Worm (Caenorhabditis elegans) whole organism, L3 larva: ENCODE data around the gene C54C6.11.
A peak's percentile ranks its signal among the peaks of the same experiment; 100 is the strongest.

Experiments used
- R02D3.7 ChIP-seq: fragments of 150-350 bp; optimal IDR thresholded peaks from 2 replicates; lab custom pipeline; 2014; ENCODE audit warnings: missing biosample characterization, missing genetic modification characterization
- aly-2 ChIP-seq: fragments of 150-350 bp; optimal IDR thresholded peaks from 2 replicates; lab custom pipeline; 2014; ENCODE audit warnings: missing biosample characterization, missing genetic modification characterization
- ama-1 ChIP-seq: fragments of 150-350 bp; optimal IDR thresholded peaks from 2 replicates; lab custom pipeline; 2018
- egl-27 ChIP-seq: sonication (generic microtip); optimal IDR thresholded peaks from 4 replicates; lab custom pipeline; 2017; ENCODE audit warnings: missing biosample characterization, missing genetic modification reagents, missing genetic modification characterization
- egl-5 ChIP-seq: fragments of 150-350 bp; optimal IDR thresholded peaks from 2 replicates; lab custom pipeline; 2017; ENCODE audit warnings: missing biosample characterization, missing genetic modification reagents, missing genetic modification characterization, inconsistent platforms
- eor-1 ChIP-seq, 2 experiments: fragments of 150-350 bp; optimal IDR thresholded peaks; 2 replicates each; lab custom pipeline; 2014 to 2018; ENCODE audit warnings: missing biosample characterization in 2 of 2, missing genetic modification characterization in 2 of 2
- fkh-2 ChIP-seq: fragments of 150-350 bp; optimal IDR thresholded peaks from 2 replicates; lab custom pipeline; 2014; ENCODE audit warnings: missing biosample characterization, missing genetic modification reagents, missing genetic modification characterization
- hmg-11 ChIP-seq: sonication (generic microtip); optimal IDR thresholded peaks from 2 replicates; lab custom pipeline; 2016; ENCODE audit warnings: missing genetic modification characterization, missing compliant biosample characterization
- jun-1 ChIP-seq: fragments of 150-350 bp; optimal IDR thresholded peaks from 2 replicates; lab custom pipeline; 2014; ENCODE audit warnings: missing biosample characterization, missing genetic modification reagents, missing genetic modification characterization
- lin-15B ChIP-seq: fragments of 150-350 bp; optimal IDR thresholded peaks from 2 replicates; lab custom pipeline; 2014; ENCODE audit warnings: missing biosample characterization, missing genetic modification characterization
- lin-39 ChIP-seq: fragments of 150-350 bp; optimal IDR thresholded peaks from 2 replicates; lab custom pipeline; 2018; ENCODE audit warnings: missing biosample characterization, missing genetic modification reagents, missing genetic modification characterization
- lsy-12 ChIP-seq: sonication (generic microtip); optimal IDR thresholded peaks from 2 replicates; lab custom pipeline; 2016; ENCODE audit warnings: mild to moderate bottlenecking, missing genetic modification characterization, missing compliant biosample characterization
- mml-1 ChIP-seq: fragments of 150-350 bp; sonication (generic microtip); optimal IDR thresholded peaks from 3 replicates; lab custom pipeline; 2014; ENCODE audit warnings: missing biosample characterization, missing genetic modification characterization
- nfya-1 ChIP-seq: sonication (generic microtip); optimal IDR thresholded peaks from 2 replicates; lab custom pipeline; 2017; ENCODE audit warnings: missing genetic modification characterization, mild to moderate bottlenecking, missing compliant biosample characterization, antibody characterized with exemption, moderate library complexity; ENCODE audit not compliant: insufficient read depth
- nhr-43 ChIP-seq: sonication (generic microtip); optimal IDR thresholded peaks from 2 replicates; lab custom pipeline; 2016; ENCODE audit warnings: mild to moderate bottlenecking, missing genetic modification characterization, missing compliant biosample characterization; ENCODE audit not compliant: poor library complexity, severe bottlenecking
- nhr-67 ChIP-seq: fragments of 150-350 bp; optimal IDR thresholded peaks from 2 replicates; lab custom pipeline; 2014; ENCODE audit warnings: missing biosample characterization, missing genetic modification characterization
- nhr-77 ChIP-seq: fragments of 150-350 bp; optimal IDR thresholded peaks from 2 replicates; lab custom pipeline; 2014; ENCODE audit warnings: missing biosample characterization, missing genetic modification characterization
- pqm-1 ChIP-seq: fragments of 150-350 bp; optimal IDR thresholded peaks from 2 replicates; lab custom pipeline; 2017; ENCODE audit warnings: missing biosample characterization, missing genetic modification characterization, inconsistent platforms
- sea-2 ChIP-seq: fragments of 150-350 bp; sonication (generic microtip); optimal IDR thresholded peaks from 4 replicates; lab custom pipeline; 2014; ENCODE audit warnings: missing biosample characterization, missing genetic modification reagents, missing genetic modification characterization

Gene C54C6.11

ce11 chrIII:3583341-3583740, 35.2 kb downstream of the C54C6.11 start:
- TF ChIP-seq hmg-11 (peak; percentile 16), R02D3.7 (tag; lab: Kevin White, UChicago) (no peak), nhr-43 (tag; lab: Kevin White, UChicago) (no peak)

DNA sequence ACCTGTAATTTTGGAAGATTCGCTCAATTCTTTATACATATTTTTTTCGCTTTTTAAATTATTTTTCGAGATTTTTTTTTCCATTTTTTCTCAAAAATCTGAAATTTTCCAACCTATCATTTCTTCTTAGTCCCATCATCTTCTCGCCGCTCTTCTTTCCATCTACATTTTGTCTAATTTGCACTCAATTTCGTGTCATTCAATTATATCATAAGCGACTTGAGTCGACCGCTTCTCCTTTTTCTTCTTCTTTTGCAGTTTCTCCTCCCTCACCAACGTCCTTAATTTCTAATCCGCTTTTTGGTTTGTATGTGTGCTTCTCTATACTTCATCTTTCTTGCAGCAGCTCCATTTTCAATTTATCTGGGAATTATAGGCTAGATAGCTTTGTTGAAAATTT, 40.1 kb downstream of the C54C6.11 start:
- no peak for TF ChIP-seq nhr-77
- TF ChIP-seq egl-27 (tag; lab: Kevin White, UChicago) = no peak
- TF ChIP-seq hmg-11 = no peak
- no peak for TF ChIP-seq pqm-1 (tag; lab: Kevin White, UChicago)
- no peak for TF ChIP-seq aly-2 (tag; lab: Kevin White, UChicago)
- TF ChIP-seq jun-1 = no peak
- TF ChIP-seq sea-2 (GFP tag; lab: Kevin White, UChicago) = no peak
- TF ChIP-seq lsy-12 (tag; lab: Kevin White, UChicago) = no peak
- TF ChIP-seq lin-15B (tag; lab: Kevin White, UChicago) = no peak
- no peak for TF ChIP-seq fkh-2 (tag; lab: Kevin White, UChicago)
- TF ChIP-seq nhr-43 (tag; lab: Kevin White, UChicago) = no peak

DNA sequence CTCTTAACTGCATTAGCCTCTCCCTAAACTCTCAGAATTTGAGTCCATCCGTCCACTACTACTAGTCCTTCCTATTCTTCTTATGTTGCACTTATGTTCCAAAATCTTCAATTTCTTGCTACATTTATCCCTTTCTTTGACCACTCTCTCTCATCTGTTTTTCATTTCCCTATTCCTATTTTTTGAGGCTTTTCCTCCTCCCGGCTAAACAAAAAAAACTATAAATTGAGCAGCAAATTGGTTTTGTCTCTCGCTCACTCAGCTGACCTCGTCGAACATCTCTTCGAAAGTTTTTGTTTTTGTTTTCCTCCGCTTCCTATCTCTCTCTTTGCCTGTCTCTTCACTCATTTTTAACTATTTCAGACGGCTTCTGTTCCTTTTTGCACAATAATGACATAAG, 42.2 kb downstream of the C54C6.11 start, which contains the start of gene ptp-1:
TSS of gene ptp-1 (plus strand) at position 358 of the 400 bp plus-strand sequence.
- TF ChIP-seq mml-1 (tag; lab: Kevin White, UChicago) (no peak), egl-5 (tag; lab: Kevin White, UChicago) (peak; percentile 70), nhr-67 (tag; lab: Kevin White, UChicago) (no peak), egl-27 (tag; lab: Kevin White, UChicago) (no peak)

DNA sequence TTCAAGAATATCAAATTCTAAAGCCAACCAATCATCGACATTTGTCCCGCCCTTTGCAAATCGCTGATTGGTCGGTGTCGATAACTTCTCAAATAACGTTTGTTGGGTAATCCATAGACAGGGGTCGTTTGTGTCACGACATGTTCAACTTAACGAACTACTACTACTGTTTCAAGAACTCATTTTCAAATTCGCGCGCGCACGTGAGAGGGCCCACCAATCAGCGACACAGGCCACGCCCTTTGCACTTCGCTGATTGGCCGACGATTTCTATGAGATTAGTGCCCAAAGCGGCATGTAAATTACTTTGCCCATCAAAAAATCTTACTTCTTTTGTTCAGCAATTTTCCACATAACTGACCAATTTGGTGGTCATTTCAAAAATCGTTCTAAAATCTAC, 46.6 kb downstream of the C54C6.11 start:
- TF ChIP-seq lin-39 (no peak), nfya-1 (peak; percentile 75), egl-5 (tag; lab: Kevin White, UChicago) (no peak), eor-1 (tag; optimal IDR thresholded peaks at IDR 0.05; lab: Kevin White, UChicago) (no peak), ama-1 (no peak)
